Fruit fly (Drosophila melanogaster) whole organism, embryonic: ENCODE measurements around the gene ebd1.

Experiments
- CG10209 ChIP-seq: fragments of 200-800 bp; sonication (Bioruptor generic); optimal IDR thresholded peaks from 3 replicates; lab custom pipeline; 2017; ENCODE audit warnings: missing biosample characterization, mild to moderate bottlenecking, missing genetic modification characterization, missing genetic modification reagents
- CG10959 ChIP-seq: fragments of 200-800 bp; sonication (Bioruptor generic); IDR thresholded peaks from 2 replicates; pipeline ENCODE4 v1.3.6; 2022; ENCODE audit warnings: missing biosample characterization, missing genetic modification characterization
- CG10979 ChIP-seq: fragments of 200-800 bp; sonication (Bioruptor generic); optimal IDR thresholded peaks from 2 replicates; lab custom pipeline; 2018; ENCODE audit warnings: missing biosample characterization, mild to moderate bottlenecking, missing genetic modification characterization, moderate library complexity
- CG11695 ChIP-seq: fragments of 200-800 bp; sonication (Bioruptor generic); IDR thresholded peaks from 3 replicates; pipeline ENCODE4 v1.3.6; 2022; ENCODE audit warnings: missing biosample characterization, missing genetic modification characterization
- CG12071 ChIP-seq: fragments of 200-800 bp; sonication (Bioruptor generic); optimal IDR thresholded peaks from 3 replicates; lab custom pipeline; 2018; ENCODE audit warnings: missing biosample characterization, mild to moderate bottlenecking, missing genetic modification characterization
- CG13123 ChIP-seq: fragments of 200-800 bp; sonication (Bioruptor generic); optimal IDR thresholded peaks from 2 replicates; lab custom pipeline; 2016; ENCODE audit warnings: missing biosample characterization, missing genetic modification characterization
- CG13287 ChIP-seq: fragments of 200-800 bp; sonication (Bioruptor generic); IDR thresholded peaks from 2 replicates; pipeline ENCODE4 v1.3.6; 2022; ENCODE audit warnings: missing biosample characterization, missing genetic modification characterization; ENCODE audit not compliant: partially characterized antibody
- CG14014 ChIP-seq: fragments of 200-800 bp; sonication (Bioruptor generic); IDR thresholded peaks from 2 replicates; pipeline ENCODE4 v1.3.6; 2022; ENCODE audit warnings: missing biosample characterization, missing genetic modification characterization
- CG17328 ChIP-seq: fragments of 200-800 bp; sonication (Bioruptor generic); IDR thresholded peaks from 2 replicates; pipeline ENCODE4 v1.3.6; 2022; ENCODE audit warnings: missing biosample characterization, missing genetic modification characterization
- CG17359 ChIP-seq: fragments of 200-800 bp; sonication (Bioruptor generic); optimal IDR thresholded peaks from 3 replicates; lab custom pipeline; 2018; ENCODE audit warnings: missing biosample characterization, mild to moderate bottlenecking, missing genetic modification characterization, moderate library complexity
- CG18011 ChIP-seq: fragments of 200-800 bp; sonication (Bioruptor generic); optimal IDR thresholded peaks from 2 replicates; lab custom pipeline; 2017; ENCODE audit warnings: missing biosample characterization, missing genetic modification characterization, mild to moderate bottlenecking, moderate library complexity, missing genotype
- CG2116 ChIP-seq: fragments of 200-800 bp; sonication (Bioruptor generic); optimal IDR thresholded peaks from 3 replicates; lab custom pipeline; 2018; ENCODE audit warnings: missing biosample characterization, mild to moderate bottlenecking, missing genetic modification characterization
- CG2120 ChIP-seq: fragments of 200-800 bp; sonication (Bioruptor generic); optimal IDR thresholded peaks from 3 replicates; lab custom pipeline; 2016; ENCODE audit warnings: missing biosample characterization, missing genetic modification characterization
- CG2202 ChIP-seq: fragments of 200-800 bp; sonication (Bioruptor generic); optimal IDR thresholded peaks from 2 replicates; lab custom pipeline; 2018; ENCODE audit warnings: missing biosample characterization, mild to moderate bottlenecking, missing genetic modification characterization
- CG2712 ChIP-seq: fragments of 200-800 bp; optimal IDR thresholded peaks from 3 replicates; lab custom pipeline; 2019; ENCODE audit warnings: missing biosample characterization, mild to moderate bottlenecking, missing genetic modification characterization, moderate library complexity
- CG3065 ChIP-seq: fragments of 200-800 bp; sonication (Bioruptor generic); optimal IDR thresholded peaks from 2 replicates; lab custom pipeline; 2016; ENCODE audit warnings: missing biosample characterization, missing genetic modification characterization
- CG5953 ChIP-seq: fragments of 200-800 bp; sonication (Bioruptor generic); IDR thresholded peaks from 2 replicates; pipeline ENCODE4 v1.3.6; 2022; ENCODE audit warnings: missing biosample characterization, missing genetic modification characterization
- CG6791 ChIP-seq: fragments of 200-800 bp; sonication (Bioruptor generic); IDR thresholded peaks from 3 replicates; pipeline ENCODE4 v1.3.6; 2022; ENCODE audit warnings: missing biosample characterization, missing genetic modification characterization; ENCODE audit not compliant: partially characterized antibody
- CG8765 ChIP-seq: fragments of 200-800 bp; sonication (Bioruptor generic); IDR thresholded peaks from 2 replicates; pipeline ENCODE4 v1.3.6; 2022; ENCODE audit warnings: missing biosample characterization, missing genetic modification characterization
- CG9727 ChIP-seq: fragments of 200-800 bp; sonication (Bioruptor generic); optimal IDR thresholded peaks from 3 replicates; lab custom pipeline; 2017; ENCODE audit warnings: missing biosample characterization, mild to moderate bottlenecking, missing genetic modification characterization
- CoRest ChIP-seq: fragments of 200-800 bp; sonication (Bioruptor generic); optimal IDR thresholded peaks from 3 replicates; lab custom pipeline; 2018; ENCODE audit warnings: missing biosample characterization, mild to moderate bottlenecking, missing genetic modification characterization, moderate library complexity
- D19B ChIP-seq: fragments of 200-800 bp; sonication (Bioruptor generic); optimal IDR thresholded peaks from 2 replicates; lab custom pipeline; 2017; ENCODE audit warnings: missing biosample characterization, mild to moderate bottlenecking, missing genetic modification characterization
- Ets65A ChIP-seq: fragments of 200-800 bp; sonication (Bioruptor generic); peaks from one replicate; lab custom pipeline; 2016; ENCODE audit warnings: missing biosample characterization, missing genetic modification characterization
- HLH3B ChIP-seq: fragments of 200-800 bp; sonication (Bioruptor generic); IDR thresholded peaks from 2 replicates; pipeline ENCODE4 v1.3.6; 2022; ENCODE audit warnings: missing biosample characterization, missing genetic modification characterization
- Hmx ChIP-seq: fragments of 200-800 bp; sonication (Bioruptor generic); optimal IDR thresholded peaks from 2 replicates; lab custom pipeline; 2016; ENCODE audit warnings: missing biosample characterization, missing genetic modification characterization
- Oli ChIP-seq: fragments of 200-800 bp; sonication (Bioruptor generic); optimal IDR thresholded peaks from 2 replicates; lab custom pipeline; 2018; ENCODE audit warnings: missing biosample characterization, mild to moderate bottlenecking, missing genetic modification characterization, moderate library complexity
- Rx ChIP-seq: fragments of 200-800 bp; sonication (Bioruptor generic); IDR thresholded peaks from 2 replicates; pipeline ENCODE4 v1.3.6; 2022; ENCODE audit warnings: missing biosample characterization, missing genetic modification characterization
- Sox100B ChIP-seq: fragments of 200-800 bp; sonication (Bioruptor generic); optimal IDR thresholded peaks from 3 replicates; lab custom pipeline; 2018; ENCODE audit warnings: missing biosample characterization, mild to moderate bottlenecking, missing genetic modification characterization
- Ssrp ChIP-seq: fragments of 200-800 bp; sonication (Bioruptor generic); optimal IDR thresholded peaks from 2 replicates; lab custom pipeline; 2018; ENCODE audit warnings: missing biosample characterization, mild to moderate bottlenecking, missing genetic modification characterization, moderate library complexity
- Xbp1 ChIP-seq: fragments of 200-800 bp; sonication (Bioruptor generic); optimal IDR thresholded peaks from 3 replicates; lab custom pipeline; 2016; ENCODE audit warnings: missing biosample characterization, mild to moderate bottlenecking, missing genetic modification characterization
- bcd ChIP-seq: fragments of 200-800 bp; sonication (Bioruptor generic); optimal IDR thresholded peaks from 2 replicates; lab custom pipeline; 2017; ENCODE audit warnings: missing biosample characterization, mild to moderate bottlenecking, missing genetic modification characterization
- bsh ChIP-seq, 2 experiments: fragments of 200-800 bp; sonication (Bioruptor generic); optimal IDR thresholded peaks; 2 replicates each; lab custom pipeline; 2017 to 2018; ENCODE audit warnings: mild to moderate bottlenecking in 2 of 2, missing biosample characterization in 2 of 2, missing genetic modification characterization in 2 of 2, moderate library complexity in 1 of 2
- cato ChIP-seq: fragments of 200-800 bp; sonication (Bioruptor generic); optimal IDR thresholded peaks from 2 replicates; lab custom pipeline; 2016; ENCODE audit warnings: missing biosample characterization, missing genetic modification characterization, borderline replicate concordance
- croc ChIP-seq: fragments of 200-800 bp; sonication (Bioruptor generic); conservative IDR thresholded peaks from 3 replicates; pipeline ENCODE4 v1.3.6; 2022; ENCODE audit warnings: missing biosample characterization, missing genetic modification characterization
- eve ChIP-seq, 2 experiments: fragments of >200 bp; optimal IDR thresholded peaks; 2 replicates each; lab custom pipeline; 2017; ENCODE audit warnings: missing biosample characterization in 2 of 2, missing genetic modification characterization in 2 of 2
- exex ChIP-seq: fragments of 200-800 bp; sonication (Bioruptor generic); optimal IDR thresholded peaks from 4 replicates; lab custom pipeline; 2018; ENCODE audit warnings: missing biosample characterization, mild to moderate bottlenecking, missing genetic modification characterization, moderate library complexity
- grn ChIP-seq: fragments of 200-800 bp; sonication (Bioruptor generic); optimal IDR thresholded peaks from 3 replicates; lab custom pipeline; 2017; ENCODE audit warnings: missing biosample characterization, missing genetic modification characterization
- kah ChIP-seq: fragments of 200-800 bp; sonication (Bioruptor generic); optimal IDR thresholded peaks from 2 replicates; lab custom pipeline; 2018; ENCODE audit warnings: missing biosample characterization, mild to moderate bottlenecking, missing genetic modification characterization
- odd ChIP-seq: fragments of 200-800 bp; sonication (Bioruptor generic); optimal IDR thresholded peaks from 2 replicates; lab custom pipeline; 2017; ENCODE audit warnings: missing biosample characterization, mild to moderate bottlenecking, missing genetic modification characterization
- peb ChIP-seq: fragments of 200-800 bp; sonication (Bioruptor generic); IDR thresholded peaks from 2 replicates; pipeline ENCODE4 v1.3.6; 2022; ENCODE audit warnings: missing biosample characterization, missing genetic modification characterization
- pros ChIP-seq: fragments of 200-800 bp; sonication (Bioruptor generic); optimal IDR thresholded peaks from 3 replicates; lab custom pipeline; 2019; ENCODE audit warnings: missing biosample characterization, mild to moderate bottlenecking, missing genetic modification characterization, moderate library complexity
- sc ChIP-seq, 3 experiments: fragments of >200 bp in 2 of 3; fragments of 200-800 bp in 1 of 3; sonication (Bioruptor generic) in 1 of 3; optimal IDR thresholded peaks; 2 replicates in 2 of 3; 3 replicates in 1 of 3; lab custom pipeline; 2017; ENCODE audit warnings: mild to moderate bottlenecking in 1 of 3, missing biosample characterization in 1 of 3, missing genetic modification characterization in 1 of 3, missing genetic modification reagents in 1 of 3
- schlank ChIP-seq: fragments of 200-800 bp; sonication (Bioruptor generic); optimal IDR thresholded peaks from 2 replicates; lab custom pipeline; 2018; ENCODE audit warnings: missing biosample characterization, mild to moderate bottlenecking, missing genetic modification characterization
- shn ChIP-seq: fragments of 200-800 bp; sonication (Bioruptor generic); optimal IDR thresholded peaks from 3 replicates; lab custom pipeline; 2016; ENCODE audit warnings: missing biosample characterization, missing genetic modification characterization
- vnd ChIP-seq: fragments of 200-800 bp; sonication (Bioruptor generic); IDR thresholded peaks from 3 replicates; pipeline ENCODE4 v1.3.6; 2022; ENCODE audit warnings: missing biosample characterization, missing genetic modification characterization; ENCODE audit not compliant: partially characterized antibody
- vvl ChIP-seq: fragments of 200-800 bp; sonication (Bioruptor generic); IDR thresholded peaks from 2 replicates; pipeline ENCODE4 v1.3.6; 2022; ENCODE audit warnings: missing biosample characterization, missing genetic modification characterization
- wdn ChIP-seq: fragments of 200-800 bp; sonication (Bioruptor generic); IDR thresholded peaks from 2 replicates; pipeline ENCODE4 v1.3.6; 2022; ENCODE audit warnings: missing biosample characterization, missing genetic modification characterization
- zfh1 ChIP-seq: fragments of 200-800 bp; sonication (Bioruptor generic); IDR thresholded peaks from 3 replicates; pipeline ENCODE4 v1.3.6; 2022; ENCODE audit warnings: missing biosample characterization, missing genetic modification characterization

Gene ebd1

DNA sequence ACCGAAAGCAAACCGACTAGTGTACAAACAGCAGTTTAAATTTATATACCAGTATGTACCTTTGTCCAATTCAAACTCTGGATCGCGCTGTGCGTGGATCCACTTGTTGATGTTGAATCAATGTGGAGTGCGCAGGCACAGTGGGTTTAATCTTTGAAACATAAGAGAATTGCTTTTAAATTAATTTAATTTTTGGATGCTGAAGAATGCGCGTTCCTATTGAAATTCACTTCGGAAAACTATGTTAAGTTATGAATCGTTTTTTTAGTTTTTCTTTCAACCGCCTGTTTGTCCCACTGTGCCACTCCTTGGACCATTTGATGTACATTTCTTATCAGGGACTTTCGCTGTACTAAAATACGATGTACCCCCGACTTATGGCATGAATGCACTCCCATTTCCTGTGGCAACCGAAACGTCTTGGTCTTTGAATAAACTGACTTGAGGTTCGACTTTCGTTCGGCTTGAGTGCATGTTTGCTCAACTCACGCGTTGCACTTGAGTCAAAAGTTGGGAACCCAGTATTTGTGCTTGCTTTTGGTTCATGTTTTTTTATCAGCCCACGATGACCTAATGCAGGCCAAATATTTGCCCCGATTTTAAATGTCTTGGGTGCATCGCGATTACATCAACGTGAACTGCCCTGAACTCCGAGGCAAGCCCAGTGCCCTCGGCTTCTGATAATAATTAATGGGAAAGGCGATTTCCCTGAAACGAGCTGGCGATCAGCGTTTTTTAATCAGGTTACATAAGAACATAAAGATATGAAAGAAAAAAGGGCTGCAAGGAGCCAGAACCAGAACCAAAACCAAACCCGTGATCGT, 39.4 kb upstream of the ebd1 start (continued):
- peak; percentile 87 for TF ChIP-seq CG14014 (GFP tag; lab: Robert Waterston, UW)
- peak; percentile 89 for TF ChIP-seq Xbp1 (GFP tag; lab: Kevin White, UChicago)
- peak; percentile 8 for TF ChIP-seq Hmx (GFP tag; lab: Kevin White, UChicago)
- TF ChIP-seq Ssrp, result peak; percentile 89
- TF ChIP-seq Rx (GFP tag; lab: Robert Waterston, UW), result peak; percentile 96
- peak; percentile 96 for TF ChIP-seq CG8765 (GFP tag; lab: Robert Waterston, UW)
- TF ChIP-seq exex (tag; lab: Kevin White, UChicago), result no peak
- TF ChIP-seq Sox100B (GFP tag; lab: Kevin White, UChicago), result peak; percentile 93
- peak; percentile 93 for TF ChIP-seq cato (GFP tag; lab: Kevin White, UChicago)
- peak; percentile 91 for TF ChIP-seq CoRest (tag; lab: Kevin White, UChicago)
- TF ChIP-seq CG2120 (GFP tag; lab: Kevin White, UChicago), result peak; percentile 49
- no peak for TF ChIP-seq sc (optimal IDR thresholded peaks at IDR 0.05; lab: Kevin White, UChicago)
- TF ChIP-seq sc (GFP tag; optimal IDR thresholded peaks at IDR 0.05; lab: Kevin White, UChicago), result peak; percentile 98
- peak; percentile 81 for TF ChIP-seq CG13123 (GFP tag; lab: Kevin White, UChicago)
- TF ChIP-seq CG9727, result peak; percentile 99
- TF ChIP-seq Ets65A, result peak; percentile 97
- peak in 1 of 2 experiments; percentile 96 for TF ChIP-seq eve (GFP tag; optimal IDR thresholded peaks at IDR 0.05; lab: Kevin White, UChicago)
- peak; percentile 36 for TF ChIP-seq D19B (GFP tag; lab: Kevin White, UChicago)
- peak; percentile 87 for TF ChIP-seq kah
- peak; percentile 96 for TF ChIP-seq croc (GFP tag; lab: Robert Waterston, UW)
- peak; percentile 87 for TF ChIP-seq odd (GFP tag; lab: Kevin White, UChicago)
- TF ChIP-seq CG5953 (GFP tag; lab: Robert Waterston, UW), result peak; percentile 82
- peak; percentile 68 for TF ChIP-seq CG12071
- peak; percentile 96 for TF ChIP-seq peb
- peak; percentile 97 for TF ChIP-seq vvl (GFP tag; lab: Robert Waterston, UW)
- TF ChIP-seq HLH3B (GFP tag; lab: Robert Waterston, UW), result peak; percentile 91
- TF ChIP-seq CG6791, result 0 out of 3 replicates have a peak, but pooled peaks have one; percentile 50
- peak; percentile 87 for TF ChIP-seq shn (GFP tag; lab: Kevin White, UChicago)
- 0 out of 3 replicates have a peak, but pooled peaks have one; percentile 34 for TF ChIP-seq vnd (GFP tag; lab: Robert Waterston, UW)
- TF ChIP-seq bcd (GFP tag; lab: Kevin White, UChicago), result peak; percentile 89
- peak; percentile 66 for TF ChIP-seq grn
- peak; percentile 34 for TF ChIP-seq schlank (tag; lab: Kevin White, UChicago)
- peak; percentile 97 for TF ChIP-seq CG17328
- TF ChIP-seq wdn (GFP tag; lab: Robert Waterston, UW), result peak; percentile 69; the same call in 1 of the 2 replicates
- peak; percentile 99 for TF ChIP-seq zfh1 (GFP tag; lab: Robert Waterston, UW)
- peak; percentile 91 for TF ChIP-seq Oli (tag; lab: Kevin White, UChicago)
- peak; percentile 86 for TF ChIP-seq CG3065 (GFP tag; lab: Kevin White, UChicago)
- TF ChIP-seq CG10959, result peak; percentile 98
- peak; percentile 67 for TF ChIP-seq CG2116 (GFP tag; lab: Kevin White, UChicago)
- peak; percentile 92 for TF ChIP-seq CG17359 (tag; lab: Kevin White, UChicago)
- TF ChIP-seq CG10979, result peak; percentile 97
- peak; percentile 46 for TF ChIP-seq CG18011 (GFP tag; lab: Kevin White, UChicago)
- peak; percentile 95 for TF ChIP-seq pros
- peak; percentile 91 for TF ChIP-seq CG11695
- TF ChIP-seq bsh (GFP tag; optimal IDR thresholded peaks at IDR 0.05; lab: Kevin White, UChicago), result peak; percentile 82 to 98
- peak; percentile 98 for TF ChIP-seq CG2712 (tag; lab: Kevin White, UChicago)
- peak; percentile 93 for TF ChIP-seq CG10209 (GFP tag; lab: Kevin White, UChicago)
- peak; percentile 99 for TF ChIP-seq CG2202 (tag; lab: Kevin White, UChicago)
- no peak for TF ChIP-seq CG13287 (GFP tag; lab: Robert Waterston, UW)
